Fruit fly (Drosophila melanogaster) S2 (cell line): ENCODE results near the gene Dpp10.

Experiments used
- CG8478 ChIP-seq: fragments of >200 bp; optimal IDR thresholded peaks from 2 replicates; lab custom pipeline; 2018
- CTCF ChIP-seq, 2 experiments: fragments of >200 bp; optimal IDR thresholded peaks; 2 replicates each; lab custom pipeline; 2018

DNA sequence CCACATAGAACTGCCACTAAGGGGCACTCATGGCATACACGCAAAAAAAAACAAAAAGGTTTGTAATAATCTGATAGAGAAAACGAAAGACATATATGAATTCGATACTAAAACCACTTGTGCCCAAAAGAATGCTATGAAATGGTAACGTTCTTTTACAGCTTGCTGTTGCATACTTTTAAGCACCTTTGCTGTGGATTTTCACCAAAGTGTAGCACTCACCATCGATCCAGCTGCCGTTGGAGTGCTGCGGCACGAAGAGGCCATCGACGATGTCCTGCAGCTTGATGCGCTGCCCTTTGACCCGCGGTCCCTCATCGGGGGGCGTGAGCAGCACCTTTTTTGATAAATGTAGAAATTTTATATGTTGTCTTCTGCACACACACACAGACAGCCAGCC, 21.8 kb downstream of the Dpp10 start:
- no peak for TF ChIP-seq CG8478 (lab: Kevin White, UChicago)
- TF ChIP-seq CTCF (optimal IDR thresholded peaks at IDR 0.05; lab: Kevin White, UChicago): no peak
